Worm (Caenorhabditis elegans) whole organism, L4/young adult: ENCODE data around the gene sdc-2.

Experiments
- W03F9.2 ChIP-seq: fragments of 150-350 bp; optimal IDR thresholded peaks from 2 replicates; lab custom pipeline; 2014; ENCODE audit warnings: missing biosample characterization, missing genetic modification characterization
- dao-5 ChIP-seq: sonication (generic microtip); optimal IDR thresholded peaks from 2 replicates; lab custom pipeline; 2016; ENCODE audit warnings: missing genotype, missing genetic modification characterization, moderate library complexity, missing compliant biosample characterization
- him-1 ChIP-seq: sonication (generic microtip); optimal IDR thresholded peaks from 2 replicates; lab custom pipeline; 2016; ENCODE audit warnings: missing genotype, missing genetic modification reagents, missing genetic modification characterization, missing compliant biosample characterization

- TF ChIP-seq W03F9.2 (tag; lab: Kevin White, UChicago): no peak
- TF ChIP-seq him-1 (tag; lab: Kevin White, UChicago): no peak
- TF ChIP-seq dao-5 (tag; lab: Kevin White, UChicago): no peak
These were observed 33.8 kb downstream of the sdc-2 start, which contains the start of gene C35C5.10 for ce11 chrX:11556194-11556739.
